Worm (Caenorhabditis elegans) whole organism, L3 larva: Measurements from ENCODE around the gene C29F9.12.

ENCODE experiments used
- R02D3.7 ChIP-seq: fragments of 150-350 bp; optimal IDR thresholded peaks from 2 replicates; lab custom pipeline; 2014; ENCODE audit warnings: missing biosample characterization, missing genetic modification characterization
- ceh-16 ChIP-seq: sonication (generic microtip); optimal IDR thresholded peaks from 2 replicates; lab custom pipeline; 2017; ENCODE audit warnings: missing biosample characterization, missing genetic modification characterization
- ceh-28 ChIP-seq: fragments of 150-350 bp; optimal IDR thresholded peaks from 2 replicates; lab custom pipeline; 2014; ENCODE audit warnings: missing biosample characterization, missing genetic modification reagents, missing genetic modification characterization
- ceh-82 ChIP-seq: fragments of 150-350 bp; optimal IDR thresholded peaks from 2 replicates; lab custom pipeline; 2014; ENCODE audit warnings: missing biosample characterization, missing genetic modification characterization
- egl-5 ChIP-seq: fragments of 150-350 bp; optimal IDR thresholded peaks from 2 replicates; lab custom pipeline; 2017; ENCODE audit warnings: missing biosample characterization, missing genetic modification reagents, missing genetic modification characterization, inconsistent platforms
- elt-2 ChIP-seq: sonication (generic microtip); optimal IDR thresholded peaks from 2 replicates; lab custom pipeline; 2016; ENCODE audit warnings: missing genetic modification reagents, mild to moderate bottlenecking, missing genetic modification characterization, missing compliant biosample characterization
- eor-1 ChIP-seq, 2 experiments: fragments of 150-350 bp; optimal IDR thresholded peaks; 2 replicates each; lab custom pipeline; 2014 to 2018; ENCODE audit warnings: missing biosample characterization in 2 of 2, missing genetic modification characterization in 2 of 2
- fkh-10 ChIP-seq: sonication (generic microtip); optimal IDR thresholded peaks from 2 replicates; lab custom pipeline; 2017; ENCODE audit warnings: missing biosample characterization, missing genetic modification reagents, missing genetic modification characterization
- fkh-2 ChIP-seq: fragments of 150-350 bp; optimal IDR thresholded peaks from 2 replicates; lab custom pipeline; 2014; ENCODE audit warnings: missing biosample characterization, missing genetic modification reagents, missing genetic modification characterization
- fos-1 ChIP-seq: fragments of 150-350 bp; optimal IDR thresholded peaks from 2 replicates; lab custom pipeline; 2014; ENCODE audit warnings: missing biosample characterization, missing genetic modification characterization
- hmg-11 ChIP-seq: sonication (generic microtip); optimal IDR thresholded peaks from 2 replicates; lab custom pipeline; 2016; ENCODE audit warnings: missing genetic modification characterization, missing compliant biosample characterization
- lin-15B ChIP-seq: fragments of 150-350 bp; optimal IDR thresholded peaks from 2 replicates; lab custom pipeline; 2014; ENCODE audit warnings: missing biosample characterization, missing genetic modification characterization
- lin-39 ChIP-seq: fragments of 150-350 bp; optimal IDR thresholded peaks from 2 replicates; lab custom pipeline; 2018; ENCODE audit warnings: missing biosample characterization, missing genetic modification reagents, missing genetic modification characterization
- mml-1 ChIP-seq: fragments of 150-350 bp; sonication (generic microtip); optimal IDR thresholded peaks from 3 replicates; lab custom pipeline; 2014; ENCODE audit warnings: missing biosample characterization, missing genetic modification characterization
- nfya-1 ChIP-seq: sonication (generic microtip); optimal IDR thresholded peaks from 2 replicates; lab custom pipeline; 2017; ENCODE audit warnings: missing genetic modification characterization, mild to moderate bottlenecking, missing compliant biosample characterization, antibody characterized with exemption, moderate library complexity; ENCODE audit not compliant: insufficient read depth
- nhr-11 ChIP-seq: fragments of 150-350 bp; optimal IDR thresholded peaks from 2 replicates; lab custom pipeline; 2014; ENCODE audit warnings: missing biosample characterization, missing genetic modification characterization
- nhr-23 ChIP-seq: fragments of 150-350 bp; optimal IDR thresholded peaks from 2 replicates; lab custom pipeline; 2014; ENCODE audit warnings: missing biosample characterization, missing genetic modification reagents, missing genetic modification characterization
- nhr-25 ChIP-seq: sonication (generic microtip); optimal IDR thresholded peaks from 2 replicates; lab custom pipeline; 2017; ENCODE audit warnings: missing biosample characterization, missing genetic modification characterization
- nhr-28 ChIP-seq: fragments of 150-350 bp; optimal IDR thresholded peaks from 2 replicates; lab custom pipeline; 2014; ENCODE audit warnings: missing biosample characterization, missing genetic modification characterization
- nhr-43 ChIP-seq: sonication (generic microtip); optimal IDR thresholded peaks from 2 replicates; lab custom pipeline; 2016; ENCODE audit warnings: mild to moderate bottlenecking, missing genetic modification characterization, missing compliant biosample characterization; ENCODE audit not compliant: poor library complexity, severe bottlenecking
- nhr-67 ChIP-seq: fragments of 150-350 bp; optimal IDR thresholded peaks from 2 replicates; lab custom pipeline; 2014; ENCODE audit warnings: missing biosample characterization, missing genetic modification characterization
- nhr-76 ChIP-seq: fragments of 150-350 bp; sonication (generic microtip); optimal IDR thresholded peaks from 5 replicates; lab custom pipeline; 2014; ENCODE audit warnings: missing biosample characterization, missing genetic modification characterization
- nhr-77 ChIP-seq: fragments of 150-350 bp; optimal IDR thresholded peaks from 2 replicates; lab custom pipeline; 2014; ENCODE audit warnings: missing biosample characterization, missing genetic modification characterization
- pha-4 ChIP-seq: fragments of 150-350 bp; optimal IDR thresholded peaks from 2 replicates; lab custom pipeline; 2014; ENCODE audit warnings: missing biosample characterization, missing genetic modification reagents, missing genetic modification characterization
- pqm-1 ChIP-seq: fragments of 150-350 bp; optimal IDR thresholded peaks from 2 replicates; lab custom pipeline; 2017; ENCODE audit warnings: missing biosample characterization, missing genetic modification characterization, inconsistent platforms
- sea-2 ChIP-seq: fragments of 150-350 bp; sonication (generic microtip); optimal IDR thresholded peaks from 4 replicates; lab custom pipeline; 2014; ENCODE audit warnings: missing biosample characterization, missing genetic modification reagents, missing genetic modification characterization
- snpc-4 ChIP-seq: fragments of 150-350 bp; optimal IDR thresholded peaks from 2 replicates; lab custom pipeline; 2014; ENCODE audit warnings: missing biosample characterization, missing genetic modification characterization
- tbx-2 ChIP-seq: sonication (generic microtip); optimal IDR thresholded peaks from 2 replicates; lab custom pipeline; 2016; ENCODE audit warnings: mild to moderate bottlenecking, missing genetic modification characterization, missing compliant biosample characterization
- unc-39 ChIP-seq: sonication (generic microtip); optimal IDR thresholded peaks from 4 replicates; lab custom pipeline; 2017; ENCODE audit warnings: missing biosample characterization, missing genetic modification characterization
- zag-1 ChIP-seq: fragments of 150-350 bp; optimal IDR thresholded peaks from 2 replicates; lab custom pipeline; 2014; ENCODE audit warnings: missing biosample characterization, missing genetic modification characterization

The C29F9.12 gene

DNA sequence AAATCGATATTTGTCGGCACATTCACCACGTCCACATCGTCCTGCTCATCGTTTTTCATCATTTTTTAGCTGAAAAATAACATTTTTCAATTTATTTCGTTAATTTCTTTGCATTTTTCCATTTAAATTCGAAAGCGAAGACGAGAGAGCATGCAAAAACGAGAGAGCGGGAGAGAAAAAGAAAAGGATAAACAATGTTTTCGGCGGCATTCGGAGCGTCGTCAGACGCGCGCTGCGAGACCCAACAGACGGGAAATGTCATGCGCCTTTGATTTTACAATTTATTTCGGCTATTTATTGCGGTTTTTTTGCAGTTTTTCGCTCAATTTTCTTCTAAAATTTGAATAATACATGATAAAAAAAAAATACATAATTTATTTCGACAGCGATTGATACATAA lies 35.5 kb downstream of the C29F9.12 start, which contains the start of gene attf-3:
TSS of gene attf-3 (minus strand) at position 69 of the 400 bp plus-strand sequence.
- no peak for TF ChIP-seq nhr-28 (tag; lab: Kevin White, UChicago)
- peak; percentile 21 for TF ChIP-seq ceh-28 (tag; lab: Kevin White, UChicago)
- peak; percentile 87 for TF ChIP-seq hmg-11 (tag; lab: Kevin White, UChicago)
- peak; percentile 83 for TF ChIP-seq lin-15B (tag; lab: Kevin White, UChicago)
- TF ChIP-seq lin-39: peak; percentile 66
- no peak for TF ChIP-seq nhr-67 (tag; lab: Kevin White, UChicago)
- no peak for TF ChIP-seq zag-1 (tag; lab: Kevin White, UChicago)
- no peak for TF ChIP-seq fos-1 (tag; lab: Kevin White, UChicago)
- TF ChIP-seq fkh-10: peak; percentile 21
- TF ChIP-seq pha-4 (tag; lab: Kevin White, UChicago): peak; percentile 82
- no peak for TF ChIP-seq nhr-43 (tag; lab: Kevin White, UChicago)
- peak; percentile 44 for TF ChIP-seq fkh-2 (tag; lab: Kevin White, UChicago)
- peak; percentile 43 for TF ChIP-seq pqm-1
- TF ChIP-seq R02D3.7 (tag; lab: Kevin White, UChicago): peak; percentile 64
- no peak for TF ChIP-seq eor-1 (tag; optimal IDR thresholded peaks at IDR 0.05; lab: Kevin White, UChicago)
- peak; percentile 17 for TF ChIP-seq nhr-25 (tag; lab: Kevin White, UChicago)
- TF ChIP-seq nfya-1: peak; percentile 82
- TF ChIP-seq elt-2 (tag; lab: Kevin White, UChicago): peak; percentile 23
- peak; percentile 66 for TF ChIP-seq nhr-23 (tag; lab: Kevin White, UChicago)
- TF ChIP-seq egl-5 (tag; lab: Kevin White, UChicago): peak; percentile 39
- TF ChIP-seq snpc-4 (tag; lab: Kevin White, UChicago): peak; percentile 51

DNA sequence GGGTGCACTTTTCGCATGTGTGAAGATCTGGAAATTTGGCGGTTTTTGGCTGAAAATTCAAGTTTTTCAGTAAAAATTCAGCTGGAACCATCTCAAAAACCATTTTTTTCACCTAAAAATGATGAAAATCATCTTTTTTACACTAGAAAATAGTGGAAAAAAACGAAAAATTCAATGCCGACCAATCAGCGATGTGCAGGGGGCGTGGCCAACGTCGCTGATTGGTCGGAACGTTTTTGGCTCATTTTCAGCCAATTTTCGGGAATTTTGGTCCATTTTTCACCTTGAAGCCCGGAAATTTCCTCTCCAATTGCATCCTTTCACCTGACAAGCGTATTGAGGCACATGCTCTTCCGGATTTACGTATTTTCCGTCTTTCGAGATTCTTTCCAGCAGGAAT lies 37.5 kb downstream of the C29F9.12 start:
- TF ChIP-seq ceh-16: no peak
- peak; percentile 93 for TF ChIP-seq nfya-1
- TF ChIP-seq, all 47 proteins: peak for 1

DNA sequence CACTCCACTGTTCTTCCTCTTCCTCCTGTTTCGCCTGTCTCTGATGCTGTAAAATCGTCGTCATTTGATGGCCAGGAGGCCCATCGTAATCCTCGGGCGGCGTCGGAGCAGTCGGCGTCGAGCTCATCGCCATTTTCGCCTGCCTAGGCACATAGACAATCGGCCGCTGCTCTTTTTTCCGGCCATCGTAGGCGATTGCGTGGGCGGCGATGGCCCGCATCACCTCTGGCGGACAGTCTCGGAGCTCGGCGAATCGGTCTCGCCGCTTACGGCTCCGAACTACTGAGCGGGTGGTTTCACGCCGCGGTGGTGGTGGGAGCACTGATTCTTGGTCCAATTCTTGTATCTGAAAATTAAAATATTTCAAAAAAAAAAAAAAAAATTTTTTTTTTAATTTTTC lies 49.8 kb downstream of the C29F9.12 start:
- TF ChIP-seq nhr-23 (tag; lab: Kevin White, UChicago) (no peak), ceh-82 (no peak), fkh-2 (tag; lab: Kevin White, UChicago) (no peak), nhr-11 (tag; lab: Kevin White, UChicago) (no peak), nhr-25 (tag; lab: Kevin White, UChicago) (no peak), mml-1 (no peak), tbx-2 (tag; lab: Kevin White, UChicago) (no peak), nhr-77 (tag; lab: Kevin White, UChicago) (no peak), sea-2 (no peak), zag-1 (tag; lab: Kevin White, UChicago) (no peak), unc-39 (no peak), fos-1 (tag; lab: Kevin White, UChicago) (no peak), nhr-76 (no peak)
- TF ChIP-seq, all 47 proteins: peak for 0
